Fruit fly (Drosophila melanogaster): ENCODE results near the gene stumps.

- TF ChIP-seq psq (GFP tag; optimal IDR thresholded peaks at IDR 0.05) (no peak), GATAd (GFP tag; optimal IDR thresholded peaks at IDR 0.05) (no peak), N (GFP tag; optimal IDR thresholded peaks at IDR 0.05) (no peak), CG9705 (GFP tag; optimal IDR thresholded peaks at IDR 0.05) (no peak)
Measured at dm6 chr3R:14560635-14561034, 16.4 kb upstream of the stumps start, which contains the start of gene Jig.

All from whole organism, wandering third instar larva.